Fruit fly (Drosophila melanogaster): Measurements from ENCODE around the gene CG42467.
A peak's percentile ranks its signal among the peaks of the same experiment; 100 is the strongest.

The CG42467 gene

dm6 chr2L:3657349-3658142 is 43.5 kb upstream of the CG42467 start (continued):
- TF ChIP-seq D19A (tag; optimal IDR thresholded peaks at IDR 0.05) (peak; percentile 53), her (GFP tag; optimal IDR thresholded peaks at IDR 0.05) (peak; percentile 57), NC2α (GFP tag; optimal IDR thresholded peaks at IDR 0.05) (peak; percentile 33), CG7271 (tag; optimal IDR thresholded peaks at IDR 0.05) (no peak), Dfd (GFP tag; optimal IDR thresholded peaks at IDR 0.05) (no peak), CG18764 (GFP tag; optimal IDR thresholded peaks at IDR 0.05) (peak; percentile 36), CG12769 (tag; optimal IDR thresholded peaks at IDR 0.05) (peak; percentile 78), Tbp (GFP tag; optimal IDR thresholded peaks at IDR 0.05) (no peak), Side (GFP tag; optimal IDR thresholded peaks at IDR 0.05) (peak; percentile 76), hth (optimal IDR thresholded peaks at IDR 0.05) (no peak), CG8478 (optimal IDR thresholded peaks at IDR 0.05) (no peak), CG8924 (tag; optimal IDR thresholded peaks at IDR 0.05) (peak; percentile 7), CG10979 (tag; optimal IDR thresholded peaks at IDR 0.05) (peak; percentile 33), Scr (GFP tag; IDR thresholded peaks at IDR 0.05; ENCODE audit: partially characterized antibody) (no peak), NfI (GFP tag; optimal IDR thresholded peaks at IDR 0.05) (peak; percentile 59), bsh (GFP tag; optimal IDR thresholded peaks at IDR 0.05) (peak in 1 of 2 experiments; percentile 39), sens (GFP tag) (peak; percentile 95), hbn (GFP tag; IDR thresholded peaks at IDR 0.05; ENCODE audit: partially characterized antibody) (no peak), trh (GFP tag; optimal IDR thresholded peaks at IDR 0.05) (no peak), eve (GFP tag; optimal IDR thresholded peaks at IDR 0.05) (no peak), croc (GFP tag; conservative IDR thresholded peaks at IDR 0.05) (peak; percentile 34; the same call in 1 of the 3 replicates), lola (GFP tag; optimal IDR thresholded peaks at IDR 0.05) (no peak), sd (tag; optimal IDR thresholded peaks at IDR 0.05) (peak; percentile 84), CG10959 (GFP tag; IDR thresholded peaks at IDR 0.05) (no peak), Dad (GFP tag; optimal IDR thresholded peaks at IDR 0.05) (peak; percentile 35), run (tag; optimal IDR thresholded peaks at IDR 0.05) (peak; percentile 11), Eip74EF (GFP tag; optimal IDR thresholded peaks at IDR 0.05) (no peak), Ravus (GFP tag; IDR thresholded peaks at IDR 0.05) (no peak), Xrp1 (GFP tag; IDR thresholded peaks at IDR 0.05) (no peak; the same call in 1 of the 2 replicates), sug (tag; optimal IDR thresholded peaks at IDR 0.05) (peak; percentile 54), slp2 (GFP tag; optimal IDR thresholded peaks at IDR 0.05) (no peak), tup (GFP tag; optimal IDR thresholded peaks at IDR 0.05) (no peak), HLH54F (GFP tag; optimal IDR thresholded peaks at IDR 0.05) (peak; percentile 29), CG30431 (GFP tag; optimal IDR thresholded peaks at IDR 0.05) (no peak), sr (GFP tag; IDR thresholded peaks at IDR 0.05) (no peak), CG33213 (GFP tag; optimal IDR thresholded peaks at IDR 0.05) (peak; percentile 86), CG6813 (GFP tag; optimal IDR thresholded peaks at IDR 0.05) (no peak), bbx (GFP tag; IDR thresholded peaks at IDR 0.05; ENCODE audit: partially characterized antibody) (peak; percentile 81), tio (GFP tag; optimal IDR thresholded peaks at IDR 0.05) (no peak), br (optimal IDR thresholded peaks at IDR 0.05) (no peak), CG16863 (GFP tag; optimal IDR thresholded peaks at IDR 0.05) (peak; percentile 59), tx (GFP tag; optimal IDR thresholded peaks at IDR 0.05) (peak; percentile 56), exex (tag; optimal IDR thresholded peaks at IDR 0.05) (no peak), pan (optimal IDR thresholded peaks at IDR 0.05) (no peak), pan (GFP tag; optimal IDR thresholded peaks at IDR 0.05 in 1 of 2, IDR thresholded peaks at IDR 0.05 in 1 of 2) (peak in 1 of 2 experiments; percentile 35), CG4854 (GFP tag; optimal IDR thresholded peaks at IDR 0.05) (peak; percentile 67), aop (GFP tag; IDR thresholded peaks at IDR 0.05) (no peak), CG16779 (GFP tag; IDR thresholded peaks at IDR 0.05) (no peak), Hr78 (GFP tag; optimal IDR thresholded peaks at IDR 0.05) (no peak), CG8089 (GFP tag; optimal IDR thresholded peaks at IDR 0.05) (peak; percentile 21)

Measured in whole organism, embryonic.